Fruit fly (Drosophila melanogaster) whole organism, prepupa: ENCODE results near the gene Bet3.
A peak's percentile ranks its signal among the peaks of the same experiment; 100 is the strongest.

ENCODE experiments used
- Blimp-1 ChIP-seq: fragments of 200-800 bp; sonication (Bioruptor generic); optimal IDR thresholded peaks from 3 replicates; lab custom pipeline; 2017; ENCODE audit warnings: missing biosample characterization, missing genetic modification characterization, mild to moderate bottlenecking, moderate library complexity, missing genetic modification reagents
- CG10631 ChIP-seq: fragments of 200-800 bp; sonication (Bioruptor generic); optimal IDR thresholded peaks from 2 replicates; lab custom pipeline; 2016; ENCODE audit warnings: missing biosample characterization, missing genetic modification characterization
- CG10669 ChIP-seq: fragments of 200-800 bp; sonication (Bioruptor generic); optimal IDR thresholded peaks from 3 replicates; lab custom pipeline; 2018; ENCODE audit warnings: missing biosample characterization, mild to moderate bottlenecking, missing genetic modification characterization, moderate library complexity
- CG11294 ChIP-seq: fragments of 200-800 bp; sonication (Bioruptor generic); IDR thresholded peaks from 2 replicates; pipeline ENCODE4 v1.3.6; 2022; ENCODE audit warnings: missing biosample characterization, missing genetic modification characterization
- CG11762 ChIP-seq: fragments of 200-800 bp; sonication (Bioruptor generic); optimal IDR thresholded peaks from 3 replicates; lab custom pipeline; 2016; ENCODE audit warnings: missing biosample characterization, missing genetic modification characterization; ENCODE audit not compliant: insufficient read depth
- CG11902 ChIP-seq: fragments of 200-800 bp; sonication (Bioruptor generic); optimal IDR thresholded peaks from 3 replicates; lab custom pipeline; 2016; ENCODE audit warnings: missing biosample characterization, missing genetic modification characterization
- CG15336 ChIP-seq: fragments of 200-800 bp; sonication (Bioruptor generic); IDR thresholded peaks from 2 replicates; pipeline ENCODE4 v1.3.6; 2022; ENCODE audit warnings: missing biosample characterization, missing genetic modification characterization
- CG1621 ChIP-seq: fragments of 200-800 bp; sonication (Bioruptor generic); optimal IDR thresholded peaks from 3 replicates; lab custom pipeline; 2018; ENCODE audit warnings: missing biosample characterization, mild to moderate bottlenecking, missing genetic modification characterization
- CG16779 ChIP-seq: fragments of 200-800 bp; sonication (Bioruptor generic); optimal IDR thresholded peaks from 3 replicates; lab custom pipeline; 2017; ENCODE audit warnings: missing biosample characterization, mild to moderate bottlenecking, missing genetic modification characterization
- CG3032 ChIP-seq: fragments of 200-800 bp; optimal IDR thresholded peaks from 2 replicates; lab custom pipeline; 2019; ENCODE audit warnings: missing biosample characterization, mild to moderate bottlenecking, missing genetic modification characterization, moderate library complexity
- CG31627 ChIP-seq: fragments of 200-800 bp; sonication (Bioruptor generic); optimal IDR thresholded peaks from 3 replicates; lab custom pipeline; 2016; ENCODE audit warnings: missing biosample characterization, missing genetic modification characterization
- CG32006 ChIP-seq: fragments of 200-800 bp; sonication (Bioruptor generic); optimal IDR thresholded peaks from 3 replicates; lab custom pipeline; 2017; ENCODE audit warnings: missing biosample characterization, mild to moderate bottlenecking, missing genetic modification characterization
- CG34406 ChIP-seq: fragments of 200-800 bp; sonication (Bioruptor generic); optimal IDR thresholded peaks from 3 replicates; lab custom pipeline; 2016; ENCODE audit warnings: missing biosample characterization, missing genetic modification characterization
- CG3919 ChIP-seq: fragments of 200-800 bp; sonication (Bioruptor generic); optimal IDR thresholded peaks from 3 replicates; lab custom pipeline; 2016; ENCODE audit warnings: missing biosample characterization, missing genetic modification characterization
- CG4318 ChIP-seq: fragments of 200-800 bp; sonication (Bioruptor generic); optimal IDR thresholded peaks from 3 replicates; lab custom pipeline; 2017; ENCODE audit warnings: missing biosample characterization, mild to moderate bottlenecking, missing genetic modification characterization
- CG6163 ChIP-seq: fragments of 200-800 bp; sonication (Bioruptor generic); IDR thresholded peaks from 3 replicates; pipeline ENCODE4 v1.3.6; 2022; ENCODE audit warnings: missing biosample characterization, missing genetic modification characterization
- CG6792 ChIP-seq: fragments of 200-800 bp; sonication (Bioruptor generic); optimal IDR thresholded peaks from 3 replicates; lab custom pipeline; 2016; ENCODE audit warnings: missing biosample characterization, missing genetic modification characterization
- CG6808 ChIP-seq: fragments of 200-800 bp; sonication (Bioruptor generic); optimal IDR thresholded peaks from 3 replicates; lab custom pipeline; 2017; ENCODE audit warnings: missing biosample characterization, missing genetic modification characterization, mild to moderate bottlenecking, moderate library complexity, missing genetic modification reagents
- CG6854 ChIP-seq: fragments of 200-800 bp; sonication (Bioruptor generic); optimal IDR thresholded peaks from 2 replicates; lab custom pipeline; 2017; ENCODE audit warnings: missing biosample characterization, mild to moderate bottlenecking, missing genetic modification characterization
- CG7368 ChIP-seq: fragments of 200-800 bp; sonication (Bioruptor generic); optimal IDR thresholded peaks from 3 replicates; lab custom pipeline; 2016; ENCODE audit warnings: missing biosample characterization, missing genetic modification characterization
- CG8119 ChIP-seq: fragments of 200-800 bp; sonication (Bioruptor generic); IDR thresholded peaks from 3 replicates; pipeline ENCODE4 v1.3.6; 2022; ENCODE audit warnings: missing biosample characterization, missing genetic modification characterization
- CG8632 ChIP-seq: fragments of 200-800 bp; sonication (Bioruptor generic); optimal IDR thresholded peaks from 3 replicates; lab custom pipeline; 2016; ENCODE audit warnings: missing biosample characterization, missing genetic modification characterization
- CG9139 ChIP-seq: fragments of 200-800 bp; sonication (Bioruptor generic); optimal IDR thresholded peaks from 3 replicates; lab custom pipeline; 2017; ENCODE audit warnings: missing biosample characterization, mild to moderate bottlenecking, missing genetic modification characterization
- Eip75B ChIP-seq: fragments of 200-800 bp; sonication (Bioruptor generic); optimal IDR thresholded peaks from 3 replicates; lab custom pipeline; 2016; ENCODE audit warnings: missing biosample characterization, missing genetic modification characterization
- Eip93F ChIP-seq: fragments of 200-800 bp; sonication (Bioruptor generic); optimal IDR thresholded peaks from 2 replicates; lab custom pipeline; 2016; ENCODE audit warnings: missing biosample characterization, mild to moderate bottlenecking, missing genetic modification characterization
- Ets21C ChIP-seq: fragments of 200-800 bp; sonication (Bioruptor generic); optimal IDR thresholded peaks from 3 replicates; lab custom pipeline; 2016; ENCODE audit warnings: missing biosample characterization, missing genetic modification characterization
- Ets96B ChIP-seq: fragments of 200-800 bp; optimal IDR thresholded peaks from 2 replicates; lab custom pipeline; 2019; ENCODE audit warnings: missing biosample characterization, mild to moderate bottlenecking, missing genetic modification characterization, moderate library complexity
- Gug ChIP-seq: fragments of 200-800 bp; sonication (Bioruptor generic); IDR thresholded peaks from 2 replicates; pipeline ENCODE4 v1.3.6; 2022; ENCODE audit warnings: missing biosample characterization, missing genetic modification characterization
- Hr39 ChIP-seq: fragments of 200-800 bp; sonication (Bioruptor generic); optimal IDR thresholded peaks from 2 replicates; lab custom pipeline; 2016; ENCODE audit warnings: missing biosample characterization, missing genetic modification characterization
- Hr4 ChIP-seq: fragments of 200-800 bp; sonication (Bioruptor generic); optimal IDR thresholded peaks from 3 replicates; lab custom pipeline; 2016; ENCODE audit warnings: missing biosample characterization, missing genetic modification characterization
- Lpt ChIP-seq: fragments of 200-800 bp; sonication (Bioruptor generic); optimal IDR thresholded peaks from 3 replicates; lab custom pipeline; 2016; ENCODE audit warnings: missing biosample characterization, missing genetic modification characterization
- OdsH ChIP-seq: fragments of 200-800 bp; sonication (Bioruptor generic); optimal IDR thresholded peaks from 3 replicates; lab custom pipeline; 2016; ENCODE audit warnings: missing biosample characterization, missing genetic modification characterization
- Sox102F ChIP-seq: fragments of 200-800 bp; sonication (Bioruptor generic); optimal IDR thresholded peaks from 2 replicates; lab custom pipeline; 2016; ENCODE audit warnings: missing biosample characterization, mild to moderate bottlenecking, missing genetic modification characterization
- Sox14 ChIP-seq: fragments of 200-800 bp; sonication (Bioruptor generic); optimal IDR thresholded peaks from 3 replicates; lab custom pipeline; 2016; ENCODE audit warnings: missing biosample characterization, missing genetic modification characterization
- Sox15 ChIP-seq: fragments of 200-800 bp; sonication (Bioruptor generic); optimal IDR thresholded peaks from 3 replicates; lab custom pipeline; 2016; ENCODE audit warnings: missing biosample characterization, missing genetic modification characterization
- achi ChIP-seq: fragments of 200-800 bp; sonication (Bioruptor generic); optimal IDR thresholded peaks from 3 replicates; lab custom pipeline; 2016; ENCODE audit warnings: missing biosample characterization, missing genetic modification characterization
- acj6 ChIP-seq: fragments of 200-800 bp; sonication (Bioruptor generic); optimal IDR thresholded peaks from 3 replicates; lab custom pipeline; 2016; ENCODE audit warnings: missing biosample characterization, missing genetic modification characterization
- cyc ChIP-seq: fragments of 200-800 bp; sonication (Bioruptor generic); optimal IDR thresholded peaks from 3 replicates; lab custom pipeline; 2016; ENCODE audit warnings: missing biosample characterization, missing genetic modification characterization
- dsx ChIP-seq: fragments of 200-800 bp; optimal IDR thresholded peaks from 3 replicates; lab custom pipeline; 2019; ENCODE audit warnings: missing biosample characterization, mild to moderate bottlenecking, missing genetic modification characterization, moderate library complexity; ENCODE audit not compliant: poor library complexity, severe bottlenecking
- eg ChIP-seq: fragments of 200-800 bp; sonication (Bioruptor generic); IDR thresholded peaks from 3 replicates; pipeline ENCODE4 v1.3.6; 2022; ENCODE audit warnings: missing biosample characterization, missing genetic modification characterization
- fd59A ChIP-seq: fragments of 200-800 bp; sonication (Bioruptor generic); optimal IDR thresholded peaks from 2 replicates; lab custom pipeline; 2017; ENCODE audit warnings: missing biosample characterization, mild to moderate bottlenecking, missing genetic modification characterization, missing genetic modification reagents
- fd85E ChIP-seq: fragments of 200-800 bp; sonication (Bioruptor generic); optimal IDR thresholded peaks from 3 replicates; lab custom pipeline; 2016; ENCODE audit warnings: missing biosample characterization, missing genetic modification characterization
- fkh ChIP-seq: fragments of 200-800 bp; sonication (Bioruptor generic); optimal IDR thresholded peaks from 3 replicates; lab custom pipeline; 2017; ENCODE audit warnings: missing biosample characterization, mild to moderate bottlenecking, missing genetic modification characterization, moderate library complexity
- pdm3 ChIP-seq: fragments of 200-800 bp; sonication (Bioruptor generic); optimal IDR thresholded peaks from 3 replicates; lab custom pipeline; 2016; ENCODE audit warnings: missing biosample characterization, missing genetic modification characterization
- salr ChIP-seq, 2 experiments: fragments of 200-800 bp; sonication (Bioruptor generic); optimal IDR thresholded peaks; 3 replicates each; lab custom pipeline; 2016 to 2018; ENCODE audit warnings: missing biosample characterization in 2 of 2, missing genetic modification characterization in 2 of 2, mild to moderate bottlenecking in 1 of 2
- spab ChIP-seq: fragments of 200-800 bp; sonication (Bioruptor generic); optimal IDR thresholded peaks from 2 replicates; lab custom pipeline; 2017; ENCODE audit warnings: missing biosample characterization, mild to moderate bottlenecking, missing genetic modification characterization, missing genetic modification reagents
- svp ChIP-seq: fragments of 200-800 bp; sonication (Bioruptor generic); peaks from one replicate; lab custom pipeline; 2016; ENCODE audit warnings: missing biosample characterization, missing genetic modification characterization

Bet3 gene

DNA sequence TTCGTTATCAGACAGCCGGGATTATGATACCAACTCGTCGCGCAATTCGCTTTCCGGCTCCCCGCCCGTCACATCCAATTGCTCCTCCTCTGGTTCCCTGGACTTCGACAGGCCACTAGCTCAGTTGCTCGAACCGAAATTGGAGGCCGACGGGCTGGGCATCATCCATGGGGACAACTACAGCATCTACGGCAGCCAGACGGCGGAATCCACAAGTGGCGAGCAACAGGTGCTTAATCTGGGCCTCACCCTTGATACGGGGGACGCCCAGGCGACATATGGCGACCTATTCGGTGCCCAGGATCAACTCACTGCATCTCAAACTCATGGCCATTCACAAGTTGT lies 11.5 kb downstream of the Bet3 start:
- TF ChIP-seq CG4318 (GFP tag; lab: Kevin White, UChicago) (no peak), svp (GFP tag; lab: Kevin White, UChicago) (peak; percentile 57), spab (GFP tag; lab: Kevin White, UChicago) (no peak)

DNA sequence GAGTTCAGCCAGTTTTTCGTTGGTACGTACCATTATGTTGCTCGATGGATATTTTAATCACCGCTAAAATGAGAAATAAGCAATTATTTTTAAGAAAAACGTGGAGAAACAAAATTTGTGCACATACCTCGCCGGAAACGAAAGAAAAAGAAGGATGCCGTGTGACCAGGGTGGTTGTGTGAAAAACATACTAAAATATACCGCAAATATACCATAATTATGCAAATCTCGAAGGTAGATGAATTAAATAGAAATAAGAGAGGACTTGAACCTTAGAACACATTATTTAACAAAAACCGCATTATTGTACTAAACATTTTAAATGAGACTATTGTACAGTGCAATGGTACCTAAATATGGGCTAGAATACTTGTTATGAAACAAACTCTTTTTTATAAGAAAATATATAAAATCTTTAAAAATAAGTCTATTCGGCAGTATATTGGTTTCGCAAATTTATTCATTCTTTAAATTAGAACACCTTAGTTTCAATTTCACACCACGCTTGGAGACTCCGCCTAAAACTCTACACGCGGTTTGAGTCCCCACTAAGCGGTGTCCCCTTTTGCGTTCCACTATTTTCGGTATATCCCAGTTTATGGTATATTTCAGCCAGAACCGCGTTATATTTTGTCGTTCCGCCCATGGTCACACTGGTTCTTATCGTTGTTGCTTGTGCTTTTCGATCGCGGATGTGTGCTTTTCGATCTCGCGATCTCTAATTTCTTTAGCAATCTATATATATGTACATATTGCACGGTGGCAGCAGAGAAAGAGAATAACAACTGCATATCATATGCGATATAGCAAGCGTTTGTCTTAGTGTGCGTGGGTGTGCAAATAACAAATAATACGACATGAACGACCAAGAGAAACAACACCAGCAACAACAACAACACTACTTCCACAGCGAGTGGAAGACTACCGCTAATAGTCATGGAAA lies 12.1 kb downstream of the Bet3 start, which contains the start of the genes RpS17 and MTF-1:
Gene RpS17, minus strand, starts transcription at position 157 of the 943 bp plus-strand sequence.
Gene MTF-1, plus strand, starts transcription at position 648 of the 943 bp plus-strand sequence.
- TF ChIP-seq CG1621 (tag; lab: Kevin White, UChicago) (peak; percentile 53), CG32006 (GFP tag; lab: Kevin White, UChicago) (no peak), Blimp-1 (GFP tag; lab: Kevin White, UChicago) (peak; percentile 15), Sox15 (GFP tag; lab: Kevin White, UChicago) (no peak), Hr39 (GFP tag; lab: Kevin White, UChicago) (peak; percentile 51), CG16779 (tag; lab: Kevin White, UChicago) (peak; percentile 28), eg (peak; percentile 59), Sox102F (GFP tag; lab: Kevin White, UChicago) (peak; percentile 59), CG6792 (GFP tag; lab: Kevin White, UChicago) (peak; percentile 34), Lpt (GFP tag; lab: Kevin White, UChicago) (no peak), OdsH (GFP tag; lab: Kevin White, UChicago) (peak; percentile 34), acj6 (GFP tag; lab: Kevin White, UChicago) (peak; percentile 55), Sox14 (GFP tag; lab: Kevin White, UChicago) (peak; percentile 24), Ets96B (tag; lab: Kevin White, UChicago) (peak; percentile 6), CG15336 (GFP tag; lab: Robert Waterston, UW) (0 out of 2 replicates have a peak, but pooled peaks have one; percentile 26), spab (GFP tag; lab: Kevin White, UChicago) (no peak), CG10631 (GFP tag; lab: Kevin White, UChicago) (no peak), salr (GFP tag; optimal IDR thresholded peaks at IDR 0.05; lab: Kevin White, UChicago) (peak in 1 of 2 experiments; percentile 56), CG7368 (GFP tag; lab: Kevin White, UChicago) (peak; percentile 11), CG3919 (GFP tag; lab: Kevin White, UChicago) (peak; percentile 63), achi (GFP tag; lab: Kevin White, UChicago) (peak; percentile 48), CG11294 (GFP tag; lab: Robert Waterston, UW) (no peak), CG10669 (GFP tag; lab: Kevin White, UChicago) (peak; percentile 24), CG6163 (GFP tag; lab: Robert Waterston, UW) (peak; percentile 27; the same call in 2 of the 3 replicates), Ets21C (no peak), pdm3 (GFP tag; lab: Kevin White, UChicago) (peak; percentile 40), Gug (GFP tag; lab: Robert Waterston, UW) (no peak), CG6854 (peak; percentile 82), CG8119 (peak; percentile 40; the same call in 1 of the 3 replicates), CG11762 (GFP tag; lab: Kevin White, UChicago) (no peak), cyc (peak; percentile 40), CG3032 (tag; lab: Kevin White, UChicago) (no peak), CG31627 (GFP tag; lab: Kevin White, UChicago) (peak; percentile 35), dsx (GFP tag; lab: Kevin White, UChicago) (peak; percentile 11), fd85E (GFP tag; lab: Kevin White, UChicago) (no peak), svp (GFP tag; lab: Kevin White, UChicago) (peak; percentile 77), fkh (no peak), Hr4 (GFP tag; lab: Kevin White, UChicago) (no peak), Eip75B (GFP tag; lab: Kevin White, UChicago) (peak; percentile 50), CG34406 (peak; percentile 54), CG9139 (GFP tag; lab: Kevin White, UChicago) (peak; percentile 57), CG6808 (GFP tag; lab: Kevin White, UChicago) (peak; percentile 32), CG11902 (no peak), Eip93F (GFP tag; lab: Kevin White, UChicago) (no peak), fd59A (GFP tag; lab: Kevin White, UChicago) (no peak), CG8632 (GFP tag; lab: Kevin White, UChicago) (peak; percentile 18), CG4318 (GFP tag; lab: Kevin White, UChicago) (no peak)
